Worm (Caenorhabditis elegans): Measurements from ENCODE around the gene K05G3.1.

ce11 chrX:16518771-16519170 lies 17.6 kb downstream of the K05G3.1 start:
- TF ChIP-seq elt-3 (tag; optimal IDR thresholded peaks at IDR 0.05) (no peak), nhr-12 (tag; optimal IDR thresholded peaks at IDR 0.05) (no peak), dmd-4 (tag; optimal IDR thresholded peaks at IDR 0.05) (no peak), nhr-11 (tag; optimal IDR thresholded peaks at IDR 0.05) (no peak), nhr-25 (tag; optimal IDR thresholded peaks at IDR 0.05) (no peak), nhr-6 (tag; optimal IDR thresholded peaks at IDR 0.05) (no peak), unc-62 (GFP tag; optimal IDR thresholded peaks at IDR 0.05) (no peak), snpc-4 (tag; optimal IDR thresholded peaks at IDR 0.05) (no peak), mdl-1 (tag; optimal IDR thresholded peaks at IDR 0.05) (no peak), peb-1 (tag; optimal IDR thresholded peaks at IDR 0.05) (no peak), fos-1 (tag; optimal IDR thresholded peaks at IDR 0.05) (no peak)
